Fruit fly (Drosophila melanogaster) Kc167 (cell line): Measurements from ENCODE around the gene CG14960.

Experiments used
- Myc ChIP-seq: fragments of >200 bp; optimal IDR thresholded peaks from 2 replicates; lab custom pipeline; 2017; ENCODE audit warnings: missing external identifiers
- psq ChIP-seq: fragments of >200 bp; optimal IDR thresholded peaks from 2 replicates; lab custom pipeline; 2017; ENCODE audit warnings: missing external identifiers

- TF ChIP-seq psq (lab: Kevin White, UChicago) (no peak), Myc (lab: Kevin White, UChicago) (no peak)
Observed at dm6 chr3L:3307593-3307992, 36.8 kb downstream of the CG14960 start.
